Fruit fly (Drosophila melanogaster): Measurements from ENCODE around the gene CG4408.

DNA sequence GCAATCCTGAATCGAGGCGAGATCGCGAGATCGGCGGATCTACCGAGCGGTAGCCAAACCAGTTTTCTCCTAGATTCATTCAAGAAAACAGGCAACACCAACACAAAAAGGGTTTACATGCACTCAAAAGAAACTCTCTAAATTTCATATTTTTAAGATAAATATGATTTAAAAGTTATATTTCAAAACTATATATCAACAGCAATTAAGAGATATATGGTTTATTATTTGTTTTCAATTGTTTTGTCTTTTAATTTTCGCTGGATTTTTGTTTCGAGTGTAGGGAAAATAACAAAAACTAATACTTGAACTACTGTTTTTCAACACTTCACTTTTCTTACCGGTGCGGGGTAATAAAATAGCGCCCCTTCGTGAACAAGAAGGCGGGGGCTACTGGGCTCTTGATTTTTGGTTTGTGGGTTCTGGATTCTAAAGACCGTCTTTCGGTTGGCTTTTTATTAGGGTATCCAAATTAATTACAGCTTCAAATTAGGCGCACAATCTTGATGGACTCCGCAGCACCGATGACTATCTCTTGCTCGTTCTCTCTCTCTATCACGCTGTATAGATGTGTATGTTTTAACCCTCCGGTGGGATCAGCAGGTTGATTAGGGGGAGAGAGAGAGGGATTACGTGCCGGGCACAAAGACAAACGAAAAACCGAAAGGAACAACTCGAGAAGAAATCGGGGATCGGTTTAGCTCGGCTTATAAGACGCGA, 18.2 kb downstream of the CG4408 start:
- TF ChIP-seq CG32121 (GFP tag; IDR thresholded peaks at IDR 0.05) (peak; percentile 46; the same call in 1 of the 2 replicates), rn (GFP tag; IDR thresholded peaks at IDR 0.05) (0 out of 2 replicates have a peak, but pooled peaks have one; percentile 38), CG8159 (tag; optimal IDR thresholded peaks at IDR 0.05) (peak; percentile 82), fd96Ca (GFP tag; IDR thresholded peaks at IDR 0.05) (no peak), EcR (GFP tag; optimal IDR thresholded peaks at IDR 0.05) (peak; percentile 34), CG34367 (tag; optimal IDR thresholded peaks at IDR 0.05) (peak; percentile 72), CG15710 (tag; optimal IDR thresholded peaks at IDR 0.05) (peak; percentile 77), CG17806 (tag; optimal IDR thresholded peaks at IDR 0.05) (peak; percentile 77), CG13204 (GFP tag; optimal IDR thresholded peaks at IDR 0.05) (peak; percentile 36)
